Worm (Caenorhabditis elegans) whole organism, L3 larva: ENCODE measurements around the gene fbxc-58.

Experiments used
- ceh-9 ChIP-seq: sonication (generic microtip); optimal IDR thresholded peaks from 2 replicates; lab custom pipeline; 2018; ENCODE audit warnings: missing biosample characterization, missing genetic modification characterization
- nhr-28 ChIP-seq: fragments of 150-350 bp; optimal IDR thresholded peaks from 2 replicates; lab custom pipeline; 2014; ENCODE audit warnings: missing biosample characterization, missing genetic modification characterization
- nhr-67 ChIP-seq: fragments of 150-350 bp; optimal IDR thresholded peaks from 2 replicates; lab custom pipeline; 2014; ENCODE audit warnings: missing biosample characterization, missing genetic modification characterization
- nhr-77 ChIP-seq: fragments of 150-350 bp; optimal IDR thresholded peaks from 2 replicates; lab custom pipeline; 2014; ENCODE audit warnings: missing biosample characterization, missing genetic modification characterization
- skn-1 ChIP-seq: fragments of 150-350 bp; optimal IDR thresholded peaks from 2 replicates; lab custom pipeline; 2014; ENCODE audit warnings: missing biosample characterization, missing genetic modification characterization
- tbx-2 ChIP-seq: sonication (generic microtip); optimal IDR thresholded peaks from 2 replicates; lab custom pipeline; 2016; ENCODE audit warnings: mild to moderate bottlenecking, missing genetic modification characterization, missing compliant biosample characterization
- unc-62 ChIP-seq: fragments of 150-350 bp; sonication (generic microtip); optimal IDR thresholded peaks from 4 replicates; lab custom pipeline; 2014; ENCODE audit warnings: missing biosample characterization, missing genetic modification reagents, missing genetic modification characterization

- no peak for TF ChIP-seq ceh-9 (tag; lab: Kevin White, UChicago)
- TF ChIP-seq unc-62, result no peak
- no peak for TF ChIP-seq nhr-67 (tag; lab: Kevin White, UChicago)
- no peak for TF ChIP-seq nhr-77
- no peak for TF ChIP-seq nhr-28 (tag; lab: Kevin White, UChicago)
- TF ChIP-seq skn-1 (tag; lab: Kevin White, UChicago), result no peak
- TF ChIP-seq tbx-2, result no peak
Observed at ce11 chrIV:9378272-9378671, 7.0 kb downstream of the fbxc-58 start, which contains the start of gene C10C5.4.
